Worm (Caenorhabditis elegans) whole organism, L4 larva: ENCODE data around the gene K02A6.1.

Source experiments
- D1046.2 ChIP-seq: fragments of 200-800 bp; sonication (Bioruptor generic); IDR thresholded peaks from 2 replicates; pipeline ENCODE4 v1.3.6; 2022; ENCODE audit warnings: missing genetic modification characterization, missing compliant biosample characterization
- F26F4.8 ChIP-seq: fragments of 200-800 bp; sonication (Bioruptor generic); conservative IDR thresholded peaks from 2 replicates; pipeline ENCODE4 v1.3.6; 2022; ENCODE audit warnings: missing genetic modification characterization, missing compliant biosample characterization
- F37D6.2 ChIP-seq: sonication (generic microtip); optimal IDR thresholded peaks from 2 replicates; lab custom pipeline; 2016; ENCODE audit warnings: mild to moderate bottlenecking, missing genetic modification characterization, missing compliant biosample characterization
- R02D3.7 ChIP-seq: fragments of 150-350 bp; sonication (generic microtip); optimal IDR thresholded peaks from 3 replicates; lab custom pipeline; 2014; ENCODE audit warnings: missing biosample characterization, missing genetic modification characterization
- T26A8.4 ChIP-seq: fragments of 200-800 bp; sonication (Bioruptor generic); IDR thresholded peaks from 2 replicates; pipeline ENCODE4 v1.3.6; 2022; ENCODE audit warnings: missing genetic modification characterization, missing compliant biosample characterization
- Y105C5A.15 ChIP-seq: fragments of 200-800 bp; sonication (Bioruptor generic); IDR thresholded peaks from 2 replicates; pipeline ENCODE4 v1.3.6; 2022; ENCODE audit warnings: missing genetic modification characterization, missing compliant biosample characterization
- Y75B8A.6 ChIP-seq: fragments of 200-800 bp; sonication (Bioruptor generic); IDR thresholded peaks from 2 replicates; pipeline ENCODE4 v1.3.6; 2022; ENCODE audit warnings: missing genetic modification reagents, missing genetic modification characterization, missing compliant biosample characterization
- ZK337.2 ChIP-seq: fragments of 200-800 bp; sonication (Bioruptor generic); IDR thresholded peaks from 2 replicates; pipeline ENCODE4 v1.3.6; 2022; ENCODE audit warnings: missing genetic modification reagents, missing genetic modification characterization, missing compliant biosample characterization
- aha-1 ChIP-seq: fragments of 150-350 bp; peaks from one replicate; lab custom pipeline; 2014; ENCODE audit warnings: missing biosample characterization, missing genetic modification characterization
- ama-1 ChIP-seq: fragments of 150-350 bp; optimal IDR thresholded peaks from 2 replicates; lab custom pipeline; 2014; ENCODE audit warnings: inconsistent platforms, mixed read lengths
- arid-1 ChIP-seq: fragments of 200-800 bp; sonication (Bioruptor generic); conservative IDR thresholded peaks from 2 replicates; pipeline ENCODE4 v1.3.6; 2022; ENCODE audit warnings: missing genetic modification reagents, missing genetic modification characterization, missing compliant biosample characterization
- attf-4 ChIP-seq: sonication (generic microtip); optimal IDR thresholded peaks from 3 replicates; lab custom pipeline; 2017; ENCODE audit warnings: missing biosample characterization, missing genetic modification characterization
- ceh-20 ChIP-seq: fragments of 200-800 bp; sonication (Bioruptor generic); IDR thresholded peaks from 2 replicates; pipeline ENCODE4 v1.3.6; 2022; ENCODE audit warnings: missing genetic modification reagents, missing genetic modification characterization, missing compliant biosample characterization
- ces-1 ChIP-seq: fragments of 150-350 bp; sonication (generic microtip); optimal IDR thresholded peaks from 4 replicates; lab custom pipeline; 2014; ENCODE audit warnings: missing biosample characterization, missing genetic modification reagents, missing genetic modification characterization
- daf-16 ChIP-seq, 3 experiments: sonication (generic microtip); optimal IDR thresholded peaks; 2 replicates each; lab custom pipeline; 2016 to 2017; ENCODE audit warnings: missing genetic modification characterization in 3 of 3, missing genetic modification reagents in 3 of 3, mild to moderate bottlenecking in 2 of 3, missing compliant biosample characterization in 2 of 3, missing biosample characterization in 1 of 3, moderate library complexity in 1 of 3
- daf-8 ChIP-seq: fragments of 200-800 bp; sonication (Bioruptor generic); IDR thresholded peaks from 2 replicates; pipeline ENCODE4 v1.3.6; 2022; ENCODE audit warnings: missing genetic modification characterization, missing compliant biosample characterization
- dmd-6 ChIP-seq: fragments of 200-800 bp; sonication (Bioruptor generic); IDR thresholded peaks from 2 replicates; pipeline ENCODE4 v1.3.6; 2022; ENCODE audit warnings: missing genetic modification reagents, missing genetic modification characterization, missing compliant biosample characterization
- dve-1 ChIP-seq: sonication (generic microtip); optimal IDR thresholded peaks from 2 replicates; lab custom pipeline; 2017; ENCODE audit warnings: antibody characterized with exemption, mild to moderate bottlenecking, missing genetic modification characterization, missing compliant biosample characterization; ENCODE audit not compliant: insufficient read depth
- egl-27 ChIP-seq: sonication (generic microtip); optimal IDR thresholded peaks from 3 replicates; lab custom pipeline; 2017; ENCODE audit warnings: missing biosample characterization, missing genetic modification reagents, missing genetic modification characterization
- fkh-10 ChIP-seq: fragments of 150-350 bp; optimal IDR thresholded peaks from 2 replicates; lab custom pipeline; 2014; ENCODE audit warnings: missing biosample characterization, missing genetic modification reagents, missing genetic modification characterization
- gei-8 ChIP-seq: fragments of 200-800 bp; sonication (Bioruptor generic); optimal IDR thresholded peaks from 2 replicates; lab custom pipeline; 2018; ENCODE audit warnings: mild to moderate bottlenecking, missing genetic modification characterization, missing compliant biosample characterization
- hif-1 ChIP-seq, 2 experiments: sonication (generic microtip); optimal IDR thresholded peaks; 2 replicates each; lab custom pipeline; 2016 to 2017; ENCODE audit warnings: missing compliant biosample characterization in 2 of 2, missing genetic modification characterization in 2 of 2, missing genetic modification reagents in 2 of 2, missing genotype in 2 of 2, mild to moderate bottlenecking in 1 of 2
- hlh-11 ChIP-seq: fragments of 200-800 bp; sonication (Bioruptor generic); optimal IDR thresholded peaks from 2 replicates; lab custom pipeline; 2018; ENCODE audit warnings: mild to moderate bottlenecking, missing genetic modification characterization, missing compliant biosample characterization
- hlh-30 ChIP-seq: sonication (generic microtip); optimal IDR thresholded peaks from 2 replicates; lab custom pipeline; 2017; ENCODE audit warnings: antibody characterized with exemption, mild to moderate bottlenecking, missing genetic modification characterization, missing compliant biosample characterization; ENCODE audit not compliant: insufficient read depth
- lim-7 ChIP-seq: fragments of 200-800 bp; sonication (Bioruptor generic); IDR thresholded peaks from 2 replicates; pipeline ENCODE4 v1.3.6; 2022; ENCODE audit warnings: missing genetic modification characterization, missing compliant biosample characterization
- lin-1 ChIP-seq: fragments of 200-800 bp; sonication (Bioruptor generic); IDR thresholded peaks from 2 replicates; pipeline ENCODE4 v1.3.6; 2022; ENCODE audit warnings: missing genetic modification reagents, missing genetic modification characterization, missing compliant biosample characterization
- lin-29 ChIP-seq: fragments of 200-800 bp; sonication (Bioruptor generic); IDR thresholded peaks from 2 replicates; pipeline ENCODE4 v1.3.6; 2022; ENCODE audit warnings: missing genetic modification reagents, missing genetic modification characterization, missing compliant biosample characterization
- lin-39 ChIP-seq: fragments of 150-350 bp; optimal IDR thresholded peaks from 2 replicates; lab custom pipeline; 2014; ENCODE audit warnings: missing biosample characterization, missing genetic modification reagents, missing genetic modification characterization
- mdl-1 ChIP-seq, 2 experiments: fragments of 150-350 bp in 1 of 2; sonication (generic microtip) in 1 of 2; optimal IDR thresholded peaks; 2 replicates each; lab custom pipeline; 2014 to 2017; ENCODE audit warnings: missing biosample characterization in 2 of 2, missing genetic modification characterization in 2 of 2
- mdt-29 ChIP-seq: fragments of 200-800 bp; sonication (Bioruptor generic); IDR thresholded peaks from 2 replicates; pipeline ENCODE4 v1.3.6; 2022; ENCODE audit warnings: missing genetic modification reagents, missing genetic modification characterization, missing compliant biosample characterization
- mxl-3 ChIP-seq: fragments of 200-800 bp; sonication (Bioruptor generic); optimal IDR thresholded peaks from 2 replicates; lab custom pipeline; 2018; ENCODE audit warnings: mild to moderate bottlenecking, missing genetic modification characterization, missing compliant biosample characterization
- nhr-10 ChIP-seq: fragments of 150-350 bp; optimal IDR thresholded peaks from 2 replicates; lab custom pipeline; 2014; ENCODE audit warnings: missing biosample characterization, missing genetic modification characterization
- nhr-25 ChIP-seq: sonication (generic microtip); optimal IDR thresholded peaks from 2 replicates; lab custom pipeline; 2017; ENCODE audit warnings: missing genetic modification characterization, mild to moderate bottlenecking, missing compliant biosample characterization, antibody characterized with exemption, moderate library complexity, borderline replicate concordance; ENCODE audit not compliant: insufficient read depth
- nhr-28 ChIP-seq: fragments of 150-350 bp; optimal IDR thresholded peaks from 2 replicates; lab custom pipeline; 2014; ENCODE audit warnings: missing biosample characterization, missing genetic modification characterization
- nhr-6 ChIP-seq: fragments of 150-350 bp; optimal IDR thresholded peaks from 2 replicates; lab custom pipeline; 2014; ENCODE audit warnings: missing biosample characterization, missing genetic modification characterization
- nhr-76 ChIP-seq: fragments of 150-350 bp; optimal IDR thresholded peaks from 2 replicates; lab custom pipeline; 2014; ENCODE audit warnings: missing biosample characterization, missing genetic modification characterization
- php-3 ChIP-seq: fragments of 200-800 bp; sonication (Bioruptor generic); IDR thresholded peaks from 2 replicates; pipeline ENCODE4 v1.3.6; 2022; ENCODE audit warnings: missing genetic modification reagents, missing genetic modification characterization, missing compliant biosample characterization
- pqm-1 ChIP-seq: sonication (generic microtip); optimal IDR thresholded peaks from 2 replicates; lab custom pipeline; 2017; ENCODE audit warnings: missing biosample characterization, missing genetic modification characterization
- rbr-2 ChIP-seq: sonication (generic microtip); optimal IDR thresholded peaks from 2 replicates; lab custom pipeline; 2016; ENCODE audit warnings: missing genotype, missing genetic modification characterization, missing compliant biosample characterization
- skn-1 ChIP-seq: fragments of 150-350 bp; optimal IDR thresholded peaks from 2 replicates; lab custom pipeline; 2014; ENCODE audit warnings: missing biosample characterization, missing genetic modification characterization
- spr-1 ChIP-seq: sonication (generic microtip); optimal IDR thresholded peaks from 2 replicates; lab custom pipeline; 2016; ENCODE audit warnings: mild to moderate bottlenecking, missing genetic modification characterization, missing compliant biosample characterization
- tra-1 ChIP-seq: fragments of 200-800 bp; sonication (Bioruptor generic); IDR thresholded peaks from 2 replicates; pipeline ENCODE4 v1.3.6; 2022; ENCODE audit warnings: missing genetic modification reagents, missing genetic modification characterization, missing compliant biosample characterization
- unc-62 ChIP-seq, 3 experiments: fragments of 150-350 bp in 1 of 3; sonication (generic microtip); optimal IDR thresholded peaks in 2 of 3; peaks in 1 of 3; 1 replicate in 1 of 3; 2 replicates in 2 of 3; lab custom pipeline; 2014 to 2017; ENCODE audit warnings: missing biosample characterization in 3 of 3, missing genetic modification characterization in 3 of 3, missing genetic modification reagents in 3 of 3, missing genotype in 1 of 3
- vab-7 ChIP-seq: fragments of 200-800 bp; sonication (Bioruptor generic); IDR thresholded peaks from 2 replicates; pipeline ENCODE4 v1.3.6; 2022; ENCODE audit warnings: missing genetic modification reagents, missing genetic modification characterization, missing compliant biosample characterization
- zag-1 ChIP-seq: fragments of 150-350 bp; optimal IDR thresholded peaks from 2 replicates; lab custom pipeline; 2014; ENCODE audit warnings: missing biosample characterization, missing genetic modification characterization
- zip-11 ChIP-seq: fragments of 200-800 bp; sonication (Bioruptor generic); IDR thresholded peaks from 2 replicates; pipeline ENCODE4 v1.3.6; 2022; ENCODE audit warnings: missing genetic modification characterization, missing compliant biosample characterization
- zip-2 ChIP-seq: fragments of 150-350 bp; optimal IDR thresholded peaks from 2 replicates; lab custom pipeline; 2014; ENCODE audit warnings: missing biosample characterization, missing genetic modification characterization
- ztf-7 ChIP-seq: fragments of 150-350 bp; optimal IDR thresholded peaks from 2 replicates; lab custom pipeline; 2014; ENCODE audit warnings: missing biosample characterization, missing genetic modification characterization

K02A6.1 gene

ce11 chrX:8238639-8239055, 19.1 kb downstream of the K02A6.1 start:
- TF ChIP-seq hlh-30 (peak; percentile 59), ama-1 (lab: Kevin White, UChicago) (no peak), ceh-20 (GFP tag; lab: Robert Waterston, UW) (0 out of 2 replicates have a peak, but pooled peaks have one; percentile 31), lin-29 (no peak), lin-1 (no peak), skn-1 (no peak), zip-2 (tag; lab: Kevin White, UChicago) (no peak), vab-7 (GFP tag; lab: Robert Waterston, UW) (no peak), tra-1 (GFP tag; lab: Robert Waterston, UW) (peak; percentile 44; the same call in 1 of the 2 replicates), mxl-3 (no peak), daf-16 (GFP tag; optimal IDR thresholded peaks at IDR 0.05; lab: Kevin White, UChicago) (no peak), daf-16 (tag; optimal IDR thresholded peaks at IDR 0.05; lab: Kevin White, UChicago) (peak; percentile 82), php-3 (GFP tag; lab: Robert Waterston, UW) (peak; percentile 80), gei-8 (no peak), dmd-6 (GFP tag; lab: Robert Waterston, UW) (peak; percentile 67), ztf-7 (tag; lab: Kevin White, UChicago) (no peak), pqm-1 (peak; percentile 73), dve-1 (tag; lab: Kevin White, UChicago) (peak; percentile 79), hlh-11 (tag; lab: Kevin White, UChicago) (peak; percentile 64), unc-62 (GFP tag; optimal IDR thresholded peaks at IDR 0.05 in 1 of 2; lab: Kevin White, UChicago) (peak in 1 of 2 experiments; percentile 77), unc-62 (tag; optimal IDR thresholded peaks at IDR 0.05; lab: Kevin White, UChicago) (no peak), nhr-28 (tag; lab: Kevin White, UChicago) (peak; percentile 75), attf-4 (no peak), mdl-1 (tag; optimal IDR thresholded peaks at IDR 0.05; lab: Kevin White, UChicago) (peak in 1 of 2 experiments; percentile 26)

- TF ChIP-seq spr-1 (tag; lab: Kevin White, UChicago): no peak
- peak; percentile 61 for TF ChIP-seq hlh-11 (tag; lab: Kevin White, UChicago)
- TF ChIP-seq egl-27 (tag; lab: Kevin White, UChicago): no peak
- TF ChIP-seq zag-1 (tag; lab: Kevin White, UChicago): no peak
- TF ChIP-seq dmd-6 (GFP tag; lab: Robert Waterston, UW): peak; percentile 83
- TF ChIP-seq unc-62 (GFP tag; optimal IDR thresholded peaks at IDR 0.05 in 1 of 2; lab: Kevin White, UChicago): no peak
- TF ChIP-seq unc-62 (tag; optimal IDR thresholded peaks at IDR 0.05; lab: Kevin White, UChicago): no peak
- peak; percentile 33 for TF ChIP-seq pqm-1
- TF ChIP-seq Y105C5A.15 (GFP tag; lab: Robert Waterston, UW): no peak
- TF ChIP-seq F26F4.8 (GFP tag; lab: Robert Waterston, UW): no peak
- TF ChIP-seq ZK337.2 (GFP tag; lab: Robert Waterston, UW): no peak
- TF ChIP-seq nhr-25 (tag; lab: Kevin White, UChicago): no peak
- TF ChIP-seq hlh-30: peak; percentile 47
- peak in 1 of 2 experiments; percentile 35 for TF ChIP-seq mdl-1 (tag; optimal IDR thresholded peaks at IDR 0.05; lab: Kevin White, UChicago)
- peak; percentile 26 for TF ChIP-seq nhr-28 (tag; lab: Kevin White, UChicago)
- TF ChIP-seq nhr-76 (tag; lab: Kevin White, UChicago): no peak
- TF ChIP-seq daf-8 (GFP tag; lab: Robert Waterston, UW): no peak
- TF ChIP-seq rbr-2 (tag; lab: Kevin White, UChicago): no peak
- TF ChIP-seq Y75B8A.6 (GFP tag; lab: Robert Waterston, UW): no peak
- TF ChIP-seq nhr-6 (tag; lab: Kevin White, UChicago): no peak
- no peak for TF ChIP-seq lin-39
- TF ChIP-seq R02D3.7 (tag; lab: Kevin White, UChicago): no peak
- TF ChIP-seq lin-1: no peak
- TF ChIP-seq nhr-10 (tag; lab: Kevin White, UChicago): no peak
- no peak for TF ChIP-seq lim-7 (GFP tag; lab: Robert Waterston, UW)
- TF ChIP-seq zip-11: no peak
- TF ChIP-seq aha-1 (tag; lab: Kevin White, UChicago): no peak
- TF ChIP-seq arid-1 (GFP tag; lab: Robert Waterston, UW): no peak
- TF ChIP-seq daf-16 (GFP tag; optimal IDR thresholded peaks at IDR 0.05; lab: Kevin White, UChicago): no peak
- TF ChIP-seq daf-16 (tag; optimal IDR thresholded peaks at IDR 0.05; lab: Kevin White, UChicago): peak; percentile 57
- no peak for TF ChIP-seq ces-1 (GFP tag; lab: Kevin White, UChicago)
- TF ChIP-seq D1046.2: no peak
- TF ChIP-seq T26A8.4: no peak
- no peak for TF ChIP-seq F37D6.2 (tag; lab: Kevin White, UChicago)
- no peak for TF ChIP-seq mdt-29 (GFP tag; lab: Robert Waterston, UW)
- no peak for TF ChIP-seq hif-1 (tag; optimal IDR thresholded peaks at IDR 0.05; lab: Kevin White, UChicago)
- peak; percentile 57 for TF ChIP-seq dve-1 (tag; lab: Kevin White, UChicago)
- TF ChIP-seq mxl-3: peak; percentile 39
- no peak for TF ChIP-seq fkh-10 (GFP tag; lab: Kevin White, UChicago)
Measured at ce11 chrX:8241906-8242305, 22.4 kb downstream of the K02A6.1 start, which contains the start of gene endu-2. TSS of gene endu-2 (plus strand) at chrX:8242301.
